Worm (Caenorhabditis elegans) whole organism, L1 larva: Measurements from ENCODE around the gene grwd-1.

Experiments used
- C04F5.9 ChIP-seq: sonication (generic microtip); optimal IDR thresholded peaks from 2 replicates; lab custom pipeline; 2016; ENCODE audit warnings: missing genetic modification characterization, missing compliant biosample characterization
- C34B4.2 ChIP-seq: sonication (generic microtip); optimal IDR thresholded peaks from 2 replicates; lab custom pipeline; 2017; ENCODE audit warnings: mild to moderate bottlenecking, missing genetic modification characterization, missing compliant biosample characterization
- Y116A8C.19 ChIP-seq: sonication (generic microtip); optimal IDR thresholded peaks from 2 replicates; lab custom pipeline; 2016; ENCODE audit warnings: missing compliant biosample characterization, missing genetic modification characterization, borderline replicate concordance
- alr-1 ChIP-seq: fragments of 200-800 bp; sonication (Bioruptor generic); optimal IDR thresholded peaks from 2 replicates; lab custom pipeline; 2018; ENCODE audit warnings: borderline replicate concordance, mild to moderate bottlenecking, missing genetic modification characterization, missing compliant biosample characterization
- aly-2 ChIP-seq: fragments of 150-350 bp; optimal IDR thresholded peaks from 2 replicates; lab custom pipeline; 2014; ENCODE audit warnings: missing biosample characterization, missing genetic modification characterization
- ama-1 ChIP-seq: fragments of 150-350 bp; optimal IDR thresholded peaks from 2 replicates; lab custom pipeline; 2014
- dpl-1 ChIP-seq, 3 experiments: fragments of 150-350 bp in 2 of 3; sonication (generic microtip) in 1 of 3; optimal IDR thresholded peaks; 2 replicates each; lab custom pipeline; 2014 to 2017; ENCODE audit warnings: missing biosample characterization in 3 of 3, missing genetic modification characterization in 3 of 3, missing genetic modification reagents in 3 of 3
- dsc-1 ChIP-seq: sonication (generic microtip); optimal IDR thresholded peaks from 2 replicates; lab custom pipeline; 2016; ENCODE audit warnings: mild to moderate bottlenecking, missing genetic modification characterization, missing compliant biosample characterization
- egl-13 ChIP-seq: sonication (generic microtip); optimal IDR thresholded peaks from 2 replicates; lab custom pipeline; 2016; ENCODE audit warnings: missing genotype, missing genetic modification reagents, missing genetic modification characterization, missing compliant biosample characterization
- egl-27 ChIP-seq, 2 experiments: fragments of 150-350 bp in 1 of 2; sonication (generic microtip); optimal IDR thresholded peaks; 3 replicates each; lab custom pipeline; 2017 to 2018; ENCODE audit warnings: missing biosample characterization in 2 of 2, missing genetic modification characterization in 2 of 2, missing genetic modification reagents in 2 of 2
- elt-2 ChIP-seq: sonication (generic microtip); optimal IDR thresholded peaks from 2 replicates; lab custom pipeline; 2016; ENCODE audit warnings: missing genetic modification characterization, mild to moderate bottlenecking, inconsistent platforms, missing compliant biosample characterization, missing genetic modification reagents
- fkh-8 ChIP-seq: sonication (generic microtip); optimal IDR thresholded peaks from 2 replicates; lab custom pipeline; 2016; ENCODE audit warnings: mild to moderate bottlenecking, missing genetic modification characterization, missing compliant biosample characterization
- hlh-4 ChIP-seq: sonication (generic microtip); optimal IDR thresholded peaks from 2 replicates; lab custom pipeline; 2016; ENCODE audit warnings: mild to moderate bottlenecking, missing genetic modification characterization, missing compliant biosample characterization
- irx-1 ChIP-seq: sonication (generic microtip); optimal IDR thresholded peaks from 2 replicates; lab custom pipeline; 2016; ENCODE audit warnings: missing genetic modification characterization, missing compliant biosample characterization
- lin-13 ChIP-seq: fragments of 150-350 bp; optimal IDR thresholded peaks from 2 replicates; lab custom pipeline; 2014; ENCODE audit warnings: missing biosample characterization, missing genetic modification reagents, missing genetic modification characterization
- lin-14 ChIP-seq: fragments of 200-800 bp; sonication (Bioruptor generic); optimal IDR thresholded peaks from 2 replicates; lab custom pipeline; 2018; ENCODE audit warnings: mild to moderate bottlenecking, missing genetic modification characterization, moderate library complexity, missing compliant biosample characterization
- lin-35 ChIP-seq, 2 experiments: fragments of 150-350 bp; optimal IDR thresholded peaks; 2 replicates each; lab custom pipeline; 2014; ENCODE audit warnings: missing biosample characterization in 2 of 2, missing genetic modification characterization in 2 of 2, missing genetic modification reagents in 2 of 2
- lir-3 ChIP-seq: sonication (generic microtip); optimal IDR thresholded peaks from 2 replicates; lab custom pipeline; 2016; ENCODE audit warnings: mild to moderate bottlenecking, missing genetic modification characterization, moderate library complexity, missing compliant biosample characterization; ENCODE audit not compliant: poor library complexity
- lsy-2 ChIP-seq, 2 experiments: fragments of 150-350 bp; optimal IDR thresholded peaks; 2 replicates each; lab custom pipeline; 2014; ENCODE audit warnings: missing biosample characterization in 2 of 2, missing genetic modification characterization in 2 of 2
- mab-9 ChIP-seq: fragments of 200-800 bp; sonication (Bioruptor generic); IDR thresholded peaks from 2 replicates; pipeline ENCODE4 v1.3.6; 2022; ENCODE audit warnings: missing genetic modification reagents, missing genetic modification characterization, missing compliant biosample characterization
- mdl-1 ChIP-seq, 2 experiments: fragments of 150-350 bp; optimal IDR thresholded peaks; 2 replicates each; lab custom pipeline; 2014 to 2017; ENCODE audit warnings: missing biosample characterization in 2 of 2, missing genetic modification characterization in 2 of 2, inconsistent platforms in 1 of 2
- mef-2 ChIP-seq: fragments of 150-350 bp; optimal IDR thresholded peaks from 2 replicates; lab custom pipeline; 2014; ENCODE audit warnings: missing biosample characterization, missing genetic modification characterization
- nhr-11 ChIP-seq: fragments of 150-350 bp; optimal IDR thresholded peaks from 2 replicates; lab custom pipeline; 2014; ENCODE audit warnings: missing biosample characterization, missing genetic modification characterization
- nhr-12 ChIP-seq: sonication (generic microtip); optimal IDR thresholded peaks from 2 replicates; lab custom pipeline; 2017; ENCODE audit warnings: missing biosample characterization, missing genetic modification characterization
- nhr-19 ChIP-seq: fragments of 200-800 bp; sonication (Bioruptor generic); conservative IDR thresholded peaks from 2 replicates; pipeline ENCODE4 v1.3.6; 2022; ENCODE audit warnings: missing genetic modification characterization, missing compliant biosample characterization
- nhr-28 ChIP-seq: fragments of 150-350 bp; optimal IDR thresholded peaks from 2 replicates; lab custom pipeline; 2014; ENCODE audit warnings: missing biosample characterization, missing genetic modification characterization
- nhr-84 ChIP-seq: sonication (generic microtip); optimal IDR thresholded peaks from 2 replicates; lab custom pipeline; 2017; ENCODE audit warnings: missing biosample characterization, missing genetic modification characterization
- nhr-85 ChIP-seq: sonication (generic microtip); peaks from one replicate; lab custom pipeline; 2016; ENCODE audit warnings: missing genetic modification characterization, inconsistent platforms, missing compliant biosample characterization
- pqm-1 ChIP-seq: sonication (generic microtip); optimal IDR thresholded peaks from 3 replicates; lab custom pipeline; 2017; ENCODE audit warnings: missing biosample characterization, missing genetic modification characterization
- rnt-1 ChIP-seq: sonication (generic microtip); optimal IDR thresholded peaks from 2 replicates; lab custom pipeline; 2016; ENCODE audit warnings: mild to moderate bottlenecking, missing genetic modification characterization, moderate library complexity, missing compliant biosample characterization
- snpc-4 ChIP-seq: fragments of 150-350 bp; optimal IDR thresholded peaks from 2 replicates; lab custom pipeline; 2014; ENCODE audit warnings: missing biosample characterization, missing genetic modification characterization
- sox-4 ChIP-seq: sonication (generic microtip); optimal IDR thresholded peaks from 2 replicates; lab custom pipeline; 2016; ENCODE audit warnings: missing genetic modification characterization, missing compliant biosample characterization
- swsn-7 ChIP-seq: sonication (generic microtip); optimal IDR thresholded peaks from 2 replicates; lab custom pipeline; 2016; ENCODE audit warnings: missing genetic modification characterization, missing compliant biosample characterization
- tlp-1 ChIP-seq: fragments of 150-350 bp; optimal IDR thresholded peaks from 2 replicates; lab custom pipeline; 2014; ENCODE audit warnings: missing biosample characterization, missing genetic modification characterization
- unc-130 ChIP-seq: fragments of 150-350 bp; optimal IDR thresholded peaks from 2 replicates; lab custom pipeline; 2017; ENCODE audit warnings: missing biosample characterization, missing genetic modification characterization, inconsistent platforms
- unc-62 ChIP-seq: fragments of 150-350 bp; optimal IDR thresholded peaks from 2 replicates; lab custom pipeline; 2014; ENCODE audit warnings: missing biosample characterization, missing genetic modification reagents, missing genetic modification characterization
- unc-86 ChIP-seq: sonication (generic microtip); optimal IDR thresholded peaks from 2 replicates; lab custom pipeline; 2016; ENCODE audit warnings: missing genetic modification characterization, missing compliant biosample characterization
- xbp-1 ChIP-seq: sonication (generic microtip); optimal IDR thresholded peaks from 2 replicates; lab custom pipeline; 2016; ENCODE audit warnings: missing genetic modification characterization, missing compliant biosample characterization
- zag-1 ChIP-seq: fragments of 150-350 bp; optimal IDR thresholded peaks from 2 replicates; lab custom pipeline; 2014; ENCODE audit warnings: missing biosample characterization, missing genetic modification characterization

grwd-1 gene

DNA sequence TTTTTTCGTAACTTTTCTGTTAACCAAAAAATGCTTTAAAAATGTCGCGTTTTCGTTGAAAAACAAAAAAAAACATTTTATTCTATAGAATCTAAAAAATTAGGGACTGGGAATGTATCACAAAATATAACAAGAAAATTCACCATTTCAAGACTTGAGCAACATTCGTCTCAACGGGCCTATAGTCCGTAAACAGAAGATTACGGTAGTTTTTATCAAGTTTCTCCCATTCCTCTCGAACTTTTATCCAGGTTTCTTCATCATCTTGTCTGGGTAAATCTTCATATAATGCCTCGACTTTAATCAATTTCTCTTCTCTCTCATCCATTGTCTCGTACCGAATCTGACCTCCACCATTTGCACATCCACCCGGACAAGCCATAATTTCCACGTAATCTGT lies 2.1 kb downstream of the grwd-1 start:
- TF ChIP-seq swsn-7 (tag; lab: Kevin White, UChicago) (no peak), elt-2 (tag; lab: Kevin White, UChicago) (no peak), hlh-4 (tag; lab: Kevin White, UChicago) (no peak), nhr-28 (no peak), nhr-84 (tag; lab: Kevin White, UChicago) (no peak), rnt-1 (tag; lab: Kevin White, UChicago) (no peak), lin-35 (GFP tag; optimal IDR thresholded peaks at IDR 0.05; lab: Kevin White, UChicago) (no peak), alr-1 (tag; lab: Kevin White, UChicago) (no peak), dpl-1 (GFP tag; optimal IDR thresholded peaks at IDR 0.05; lab: Kevin White, UChicago) (no peak), nhr-85 (tag; lab: Kevin White, UChicago) (no peak), C34B4.2 (no peak), snpc-4 (tag; lab: Kevin White, UChicago) (no peak), sox-4 (tag; lab: Kevin White, UChicago) (no peak), egl-27 (tag; optimal IDR thresholded peaks at IDR 0.05; lab: Kevin White, UChicago) (no peak)
- TF ChIP-seq, all 84 proteins: peak for 0

DNA sequence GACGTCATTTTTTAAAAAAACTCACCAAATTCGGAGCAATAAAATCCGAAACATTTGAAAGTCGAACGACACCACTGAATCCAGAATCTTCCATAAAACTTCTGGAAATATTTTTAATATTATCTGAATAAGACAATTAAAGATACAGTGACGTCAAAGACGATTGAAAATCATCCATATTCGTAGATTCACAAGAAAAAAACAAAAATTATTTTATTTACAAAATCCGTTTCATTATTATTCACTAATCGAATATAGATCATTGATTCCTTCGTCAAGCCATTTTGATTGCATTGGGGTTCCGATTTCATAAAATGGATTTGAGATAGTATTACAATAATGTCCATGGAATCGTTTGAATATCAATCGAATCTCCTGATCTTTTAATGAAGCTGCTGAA lies 5.4 kb downstream of the grwd-1 start, which contains the start of gene oxy-4:
oxy-4 (minus strand) TSS at position 101 of the 400 bp plus-strand sequence.
- TF ChIP-seq mab-9 (no peak), pqm-1 (tag; lab: Kevin White, UChicago) (no peak), irx-1 (tag; lab: Kevin White, UChicago) (no peak)

DNA sequence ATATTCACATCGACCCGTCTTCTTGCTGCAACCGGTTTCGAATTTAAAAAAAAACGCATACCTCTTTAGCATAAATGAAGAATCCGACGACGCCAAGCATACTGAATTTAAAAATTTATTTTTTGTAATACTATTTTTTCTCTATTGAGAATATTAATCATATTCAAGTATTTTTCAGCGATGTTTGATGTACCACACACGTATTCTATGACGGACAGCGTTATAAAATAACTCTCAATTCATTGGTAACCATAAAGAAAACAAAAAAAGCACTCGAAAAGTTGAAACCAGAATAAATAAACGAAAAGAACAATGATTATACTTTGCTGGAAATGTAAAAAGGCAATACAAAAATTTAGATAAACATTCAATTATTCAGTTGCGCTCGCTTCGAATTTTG lies 6.2 kb downstream of the grwd-1 start, which contains the start of gene T10F2.5:
T10F2.5 (minus strand) TSS at position 101 of the 400 bp plus-strand sequence.
- TF ChIP-seq lsy-2 (tag; optimal IDR thresholded peaks at IDR 0.05; lab: Kevin White, UChicago) (no peak), nhr-11 (tag; lab: Kevin White, UChicago) (no peak), lin-13 (GFP tag; lab: Kevin White, UChicago) (no peak), unc-130 (tag; lab: Kevin White, UChicago) (no peak), tlp-1 (tag; lab: Kevin White, UChicago) (no peak), Y116A8C.19 (tag; lab: Kevin White, UChicago) (no peak), C04F5.9 (tag; lab: Kevin White, UChicago) (no peak), ama-1 (no peak), unc-62 (no peak), egl-13 (tag; lab: Kevin White, UChicago) (no peak), aly-2 (tag; lab: Kevin White, UChicago) (no peak), mdl-1 (tag; optimal IDR thresholded peaks at IDR 0.05; lab: Kevin White, UChicago) (no peak), nhr-19 (GFP tag; lab: Robert Waterston, UW) (no peak), mef-2 (tag; lab: Kevin White, UChicago) (no peak), fkh-8 (no peak)

DNA sequence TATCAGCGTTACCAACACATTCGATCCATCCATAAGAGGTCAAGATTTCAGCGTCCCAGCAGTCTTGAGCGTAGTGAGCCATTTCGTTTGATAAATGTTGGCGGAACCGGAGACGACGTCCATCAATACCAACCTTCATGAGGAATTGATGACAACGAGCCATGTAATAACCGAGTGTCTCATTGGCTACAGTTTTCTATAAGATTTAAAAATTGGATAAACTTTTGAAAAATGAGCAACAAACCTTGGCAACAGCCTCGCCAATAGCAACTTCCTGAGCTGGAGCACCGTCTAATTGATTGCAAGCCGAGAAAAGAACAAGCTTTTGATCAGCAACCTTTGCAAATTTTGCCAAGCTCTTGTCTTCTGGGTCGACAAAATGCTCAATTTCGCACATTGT lies 7.5 kb downstream of the grwd-1 start:
- TF ChIP-seq nhr-11 (tag; lab: Kevin White, UChicago): no peak
- TF ChIP-seq lir-3 (tag; lab: Kevin White, UChicago): no peak
- no peak for TF ChIP-seq C34B4.2
- no peak for TF ChIP-seq lin-14 (GFP tag; lab: Kevin White, UChicago)
- no peak for TF ChIP-seq rnt-1 (tag; lab: Kevin White, UChicago)
- TF ChIP-seq zag-1 (tag; lab: Kevin White, UChicago): no peak
- TF ChIP-seq unc-86 (tag; lab: Kevin White, UChicago): no peak
- TF ChIP-seq Y116A8C.19 (tag; lab: Kevin White, UChicago): no peak
- TF ChIP-seq dsc-1 (tag; lab: Kevin White, UChicago): no peak
- TF ChIP-seq elt-2 (tag; lab: Kevin White, UChicago): no peak
- no peak for TF ChIP-seq xbp-1 (tag; lab: Kevin White, UChicago)
- TF ChIP-seq nhr-12 (tag; lab: Kevin White, UChicago): no peak
- TF ChIP-seq lin-35 (GFP tag; optimal IDR thresholded peaks at IDR 0.05; lab: Kevin White, UChicago): no peak
- TF ChIP-seq mab-9: no peak
- TF ChIP-seq, all 84 proteins: peak for 0
